Fruit fly (Drosophila melanogaster): ENCODE results near the gene Ir68b.

The Ir68b gene

DNA sequence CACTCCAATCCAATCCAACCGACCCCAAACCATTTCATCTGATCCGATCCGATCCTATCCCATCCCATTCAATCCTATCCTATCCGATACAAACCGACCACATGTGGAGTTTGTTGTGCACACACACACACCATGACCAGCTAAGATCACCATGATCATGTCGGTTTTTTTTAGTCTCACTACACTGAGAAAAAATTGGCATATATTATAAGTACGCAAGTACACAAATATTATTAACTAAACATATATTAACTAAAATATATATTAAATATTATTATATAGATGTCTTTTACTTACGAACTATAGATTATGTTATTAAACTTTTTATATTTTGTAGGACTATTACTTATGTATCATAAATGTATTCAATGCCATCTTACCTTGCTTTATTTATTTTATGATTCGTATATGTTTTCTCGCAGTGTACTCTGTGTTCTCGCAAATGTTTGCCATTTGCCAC, 25.2 kb downstream of the Ir68b start:
- TF ChIP-seq CTCF (optimal IDR thresholded peaks at IDR 0.05) (no peak), CG8478 (optimal IDR thresholded peaks at IDR 0.05) (no peak)

DNA sequence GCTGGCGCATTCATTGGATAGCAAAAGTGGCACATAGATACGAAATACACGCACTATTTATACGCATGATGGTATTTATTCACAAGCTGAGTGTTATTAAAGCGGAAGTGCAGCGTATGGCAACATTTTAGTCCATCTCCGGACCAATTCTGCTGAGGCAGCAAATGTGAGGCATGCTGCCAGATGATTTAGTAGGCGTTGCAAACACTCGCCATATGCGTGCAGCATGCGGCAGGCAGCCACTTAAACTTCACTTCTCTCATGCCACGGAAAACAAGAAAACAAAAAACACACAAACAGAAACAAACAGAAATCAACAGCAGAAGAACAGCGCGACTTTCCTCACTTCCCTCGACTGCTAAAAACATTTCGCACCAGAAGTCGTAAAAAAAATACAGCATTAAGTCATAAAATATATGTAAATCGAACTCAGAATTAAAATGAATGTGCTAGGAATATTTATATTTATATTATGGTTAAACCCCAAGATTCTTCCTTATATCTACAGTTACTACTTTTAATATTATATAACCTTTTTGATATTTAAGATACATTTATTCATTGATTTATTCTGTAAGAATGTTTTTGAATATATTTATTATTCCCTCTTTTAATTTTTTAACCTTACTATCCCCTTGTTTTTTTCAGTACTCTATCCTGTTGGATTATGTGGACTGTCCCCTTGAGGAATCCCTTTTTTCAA, 27.7 kb downstream of the Ir68b start:
- TF ChIP-seq CTCF (optimal IDR thresholded peaks at IDR 0.05) (no peak), CG8478 (optimal IDR thresholded peaks at IDR 0.05) (no peak)

DNA sequence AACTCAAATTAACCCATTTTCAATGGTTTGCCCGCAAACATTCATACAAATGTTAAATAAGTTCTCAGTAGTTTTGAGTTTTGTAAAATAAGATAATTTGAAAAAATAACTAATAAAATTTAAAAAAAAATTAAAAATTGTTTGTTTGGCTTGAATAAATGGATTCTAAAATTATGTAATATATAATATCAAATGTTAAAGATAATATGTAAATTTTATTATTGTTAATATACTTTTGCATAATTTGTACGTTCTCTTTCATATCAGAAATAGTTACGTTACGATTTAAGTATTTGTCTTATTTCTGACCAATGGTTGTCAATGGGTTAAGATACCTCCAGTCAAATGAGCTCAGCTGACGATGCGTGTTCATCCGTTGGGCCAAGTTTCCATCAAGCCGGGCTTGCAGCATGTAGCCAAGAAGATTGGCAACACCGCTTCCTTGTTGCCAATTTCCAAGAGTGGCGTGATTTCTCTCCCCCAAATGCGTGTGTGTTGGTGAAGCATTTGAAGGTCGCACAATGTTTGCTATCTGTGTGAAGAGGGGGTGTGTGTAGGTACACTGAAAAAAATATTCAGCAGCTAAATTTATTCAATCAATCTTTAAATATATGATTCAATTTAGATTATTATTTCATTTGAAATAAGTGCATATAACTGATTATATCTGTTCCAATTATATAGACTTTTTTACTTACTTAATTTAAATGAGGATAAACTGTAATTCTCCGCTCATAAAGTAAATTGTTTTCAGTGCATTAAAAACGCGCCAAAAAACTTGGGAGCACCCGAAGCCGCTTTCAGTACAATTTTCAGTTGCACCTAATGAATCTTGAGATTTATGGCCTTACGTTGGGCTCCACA, 30.2 kb downstream of the Ir68b start:
- TF ChIP-seq CTCF (optimal IDR thresholded peaks at IDR 0.05): no peak
- no peak for TF ChIP-seq CG8478 (optimal IDR thresholded peaks at IDR 0.05)

- no peak for TF ChIP-seq CG8478 (optimal IDR thresholded peaks at IDR 0.05)
- no peak for TF ChIP-seq CTCF (optimal IDR thresholded peaks at IDR 0.05)
These were observed 31.2 kb downstream of the Ir68b start for dm6 chr3L:12095960-12096359.

dm6 chr3L:12092860-12093359, 34.3 kb downstream of the Ir68b start:
- TF ChIP-seq CG8478 (optimal IDR thresholded peaks at IDR 0.05): no peak
- no peak for TF ChIP-seq CTCF (optimal IDR thresholded peaks at IDR 0.05)

DNA sequence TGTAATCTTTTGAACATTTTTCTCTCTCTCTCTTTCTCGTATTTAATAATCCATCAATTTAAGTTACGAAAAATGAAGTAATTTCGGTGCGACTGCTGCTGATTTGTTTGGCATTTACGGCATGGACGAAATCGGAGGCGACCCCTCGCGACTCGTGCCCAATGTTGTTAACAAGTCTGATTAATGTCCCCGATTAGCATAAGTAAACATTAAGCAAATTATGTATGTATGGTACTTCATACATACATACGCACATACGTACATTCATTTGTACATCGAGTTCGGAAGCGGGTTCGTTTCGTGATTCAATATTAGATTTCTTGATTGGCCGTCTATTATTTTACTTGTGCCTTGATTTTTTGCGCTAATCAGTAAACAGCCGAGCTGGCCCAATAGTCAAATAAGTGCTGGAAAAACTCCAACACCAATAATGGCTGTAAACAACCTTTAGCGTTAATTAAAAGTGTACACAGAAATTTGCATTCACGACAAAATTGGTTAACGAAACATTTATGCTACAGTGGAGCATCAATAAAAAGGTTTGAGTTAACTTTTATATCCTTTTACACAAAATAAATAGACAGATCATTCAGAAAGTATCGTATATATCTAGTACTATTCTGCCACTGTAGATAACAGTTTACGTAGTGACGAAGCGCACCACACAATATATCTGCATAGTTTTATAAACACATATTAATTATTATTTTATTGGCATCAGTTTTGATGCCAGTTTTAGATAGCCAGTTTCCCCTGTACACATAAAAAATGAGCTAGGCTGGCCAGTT, 36.1 kb downstream of the Ir68b start:
- TF ChIP-seq CG8478 (optimal IDR thresholded peaks at IDR 0.05): no peak
- no peak for TF ChIP-seq CTCF (optimal IDR thresholded peaks at IDR 0.05)

DNA sequence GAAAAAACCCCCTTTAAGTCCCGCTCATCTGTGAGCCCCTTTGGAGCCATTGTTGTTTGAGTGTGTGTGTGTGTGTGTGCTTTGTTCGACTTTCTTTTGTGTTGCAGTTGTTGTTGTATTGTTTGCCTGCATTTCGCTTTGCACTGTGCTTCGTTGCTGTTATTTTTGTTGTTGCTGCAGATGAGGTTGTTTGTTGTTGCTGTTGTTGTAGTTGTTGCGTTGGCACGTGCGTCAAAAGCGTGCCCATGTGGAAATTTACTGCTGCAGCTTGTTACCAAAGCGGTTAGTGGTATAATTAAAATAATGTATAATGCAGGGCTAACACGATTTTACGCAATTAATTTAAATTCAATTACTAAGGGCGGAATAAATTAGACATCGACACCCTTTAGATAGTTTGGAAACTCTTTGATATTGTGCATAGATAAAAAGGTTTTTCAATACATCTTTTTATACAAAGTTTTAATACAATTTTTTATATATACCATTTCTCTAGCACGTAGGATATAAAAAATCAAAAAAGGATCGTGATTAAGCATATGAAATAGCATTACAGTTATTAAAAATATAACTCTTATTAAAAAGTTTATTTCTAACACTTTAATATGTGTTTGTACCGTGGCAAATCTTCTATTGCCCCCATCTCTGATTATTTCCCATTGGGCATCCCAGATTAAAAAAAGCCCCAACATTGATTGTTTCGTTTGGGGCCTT, 36.9 kb downstream of the Ir68b start:
- TF ChIP-seq CG8478 (optimal IDR thresholded peaks at IDR 0.05) (no peak), CTCF (optimal IDR thresholded peaks at IDR 0.05) (no peak)

dm6 chr3L:12088326-12088725, 38.9 kb downstream of the Ir68b start, which contains the start of gene CG17154:
CG17154 (plus strand) TSS chr3L:12088626.
- TF ChIP-seq CTCF (optimal IDR thresholded peaks at IDR 0.05): no peak
- TF ChIP-seq CG8478 (optimal IDR thresholded peaks at IDR 0.05): no peak

dm6 chr3L:12085691-12086078, 41.5 kb downstream of the Ir68b start:
- TF ChIP-seq CTCF (optimal IDR thresholded peaks at IDR 0.05) (no peak), CG8478 (optimal IDR thresholded peaks at IDR 0.05) (no peak)

DNA sequence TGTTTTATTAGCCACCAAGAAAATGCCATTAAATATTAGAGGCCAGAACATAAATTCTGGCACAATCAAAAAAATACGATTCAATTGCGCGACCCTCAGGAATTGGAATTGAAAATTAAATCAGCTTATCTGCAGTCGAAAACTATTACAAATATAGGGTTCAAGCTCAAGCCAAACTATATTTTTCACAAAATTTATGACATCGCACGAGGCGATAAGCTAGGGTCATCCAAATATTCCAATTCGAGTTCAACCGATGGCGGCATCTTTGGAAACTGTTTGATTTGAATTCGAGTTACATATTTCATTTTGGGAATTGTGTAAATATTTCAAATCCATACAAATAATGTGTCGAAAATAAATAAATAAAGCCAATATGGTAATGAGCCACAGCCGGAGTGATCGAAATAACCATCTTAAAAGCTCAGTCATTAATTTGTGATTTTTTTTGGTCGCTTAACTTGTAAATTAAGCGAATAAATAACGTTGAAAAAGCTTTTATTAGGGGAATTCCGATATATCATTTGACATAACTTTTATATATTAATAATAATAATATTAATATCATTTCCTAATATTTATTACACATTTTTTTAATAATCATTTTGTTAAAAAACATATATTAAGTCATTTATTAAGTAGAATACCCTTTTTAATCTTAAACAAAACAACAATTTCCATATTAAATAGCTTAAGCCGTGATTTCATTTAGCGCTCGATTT, 42.1 kb downstream of the Ir68b start:
- TF ChIP-seq CG8478 (optimal IDR thresholded peaks at IDR 0.05) (no peak), CTCF (optimal IDR thresholded peaks at IDR 0.05) (no peak)

DNA sequence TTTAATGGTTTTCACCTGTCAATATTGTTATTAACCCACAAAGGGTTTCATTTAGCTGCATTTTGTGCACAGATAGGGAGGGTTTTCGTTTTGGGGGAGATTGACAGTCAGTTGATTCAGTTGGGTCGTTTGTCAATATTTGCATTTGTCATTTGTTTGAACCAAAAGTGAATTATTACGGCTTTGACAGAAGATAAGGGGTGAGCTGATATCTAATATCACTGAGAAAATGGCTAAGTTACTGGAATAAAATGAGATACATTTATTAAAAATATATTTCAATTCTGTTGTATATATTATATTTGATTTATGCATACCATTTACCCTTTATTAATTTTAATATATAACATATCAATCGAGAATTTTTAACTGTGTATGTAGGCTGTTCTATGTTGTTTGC, 43.3 kb downstream of the Ir68b start:
- TF ChIP-seq CTCF (optimal IDR thresholded peaks at IDR 0.05) (no peak), CG8478 (optimal IDR thresholded peaks at IDR 0.05) (no peak)

DNA sequence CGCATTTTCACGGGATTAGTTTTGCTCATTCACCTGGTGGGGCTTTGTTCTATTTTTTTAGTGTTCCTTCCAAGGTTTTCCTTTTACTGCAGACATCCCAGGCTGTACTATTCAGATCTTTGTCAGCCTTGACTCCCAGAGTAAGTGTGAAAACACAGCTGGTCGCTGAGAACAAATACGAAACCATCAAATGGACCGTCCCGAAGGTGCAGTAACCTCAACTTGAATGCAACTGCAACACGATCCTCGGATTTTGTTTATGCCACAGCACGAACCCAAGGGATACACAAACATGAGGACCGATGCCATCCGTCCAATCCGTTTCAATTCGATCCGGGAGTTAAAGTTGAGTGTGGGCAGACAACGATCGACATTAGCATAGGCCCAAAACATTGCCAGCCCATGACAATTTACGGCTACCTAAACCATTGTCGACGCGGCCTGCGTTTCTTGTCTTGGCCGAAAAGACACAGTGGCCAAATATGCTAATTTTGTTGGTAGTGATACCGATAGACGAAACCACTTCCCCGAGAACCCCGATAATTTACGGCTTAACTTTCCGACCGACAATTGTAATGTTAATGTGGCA, 44.0 kb downstream of the Ir68b start:
- TF ChIP-seq CG8478 (optimal IDR thresholded peaks at IDR 0.05) (no peak), CTCF (optimal IDR thresholded peaks at IDR 0.05) (no peak)

DNA sequence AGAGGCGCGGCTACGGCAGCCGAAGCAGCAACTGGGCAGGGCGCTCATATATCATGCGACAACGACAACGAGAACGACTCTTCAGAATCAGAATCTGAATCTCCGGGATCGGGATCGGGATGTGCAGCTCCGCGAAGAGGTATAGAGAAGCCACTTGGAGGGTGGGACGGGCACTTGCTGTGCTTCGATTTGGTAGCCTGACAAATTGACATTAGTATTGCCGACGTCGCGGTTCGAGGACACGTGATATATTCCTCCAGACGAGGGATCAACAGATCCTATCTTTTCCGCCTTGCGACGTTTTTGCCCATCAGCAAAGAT, 44.7 kb downstream of the Ir68b start:
- TF ChIP-seq CTCF (optimal IDR thresholded peaks at IDR 0.05): no peak
- no peak for TF ChIP-seq CG8478 (optimal IDR thresholded peaks at IDR 0.05)

All from S2 (cell line).